Fruit fly (Drosophila melanogaster): ENCODE data around the gene Roc1a.

Roc1a gene

DNA sequence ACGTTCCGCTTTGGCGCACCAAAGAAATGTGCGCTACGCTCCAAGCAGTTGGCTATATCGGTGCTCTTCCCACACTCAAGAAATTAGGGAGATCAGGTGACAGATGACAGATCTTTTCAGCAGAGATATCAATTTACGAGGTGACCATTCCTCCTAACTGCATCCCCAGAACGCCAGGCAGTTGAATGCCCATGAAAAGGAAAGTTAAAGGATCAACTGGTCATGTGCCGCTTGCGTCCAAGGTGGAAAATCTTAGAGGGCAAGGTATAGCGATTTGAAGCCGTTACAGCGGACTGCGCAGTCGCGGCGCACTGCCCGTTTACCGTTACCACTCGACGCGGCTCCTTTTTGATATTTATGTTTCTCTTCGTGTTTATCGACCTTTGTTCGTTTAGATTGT is 28.5 kb upstream of the Roc1a start (continued):
- TF ChIP-seq Ets65A (GFP tag) (peak; percentile 87), CG16779 (GFP tag; IDR thresholded peaks at IDR 0.05) (no peak), CG12659 (GFP tag; optimal IDR thresholded peaks at IDR 0.05) (peak; percentile 3), usp (GFP tag; optimal IDR thresholded peaks at IDR 0.05) (no peak), sc (optimal IDR thresholded peaks at IDR 0.05) (no peak), sc (GFP tag; optimal IDR thresholded peaks at IDR 0.05) (no peak), knrl (GFP tag; IDR thresholded peaks at IDR 0.05; ENCODE audit: partially characterized antibody) (no peak), CG3281 (GFP tag; optimal IDR thresholded peaks at IDR 0.05) (no peak), CG7839 (tag; optimal IDR thresholded peaks at IDR 0.05) (peak; percentile 26), Xrp1 (GFP tag; IDR thresholded peaks at IDR 0.05) (no peak), CG10431 (GFP tag; optimal IDR thresholded peaks at IDR 0.05) (no peak), CG14667 (GFP tag; IDR thresholded peaks at IDR 0.05) (no peak), H15 (GFP tag; IDR thresholded peaks at IDR 0.05) (no peak), CG13775 (GFP tag; optimal IDR thresholded peaks at IDR 0.05) (peak; percentile 22), CG30020 (tag; optimal IDR thresholded peaks at IDR 0.05) (no peak), stc (GFP tag; IDR thresholded peaks at IDR 0.05) (no peak), ems (GFP tag; optimal IDR thresholded peaks at IDR 0.05) (no peak), run (tag; optimal IDR thresholded peaks at IDR 0.05) (no peak), CG7271 (tag; optimal IDR thresholded peaks at IDR 0.05) (no peak), CG10543 (GFP tag; optimal IDR thresholded peaks at IDR 0.05) (no peak), fd96Cb (tag; optimal IDR thresholded peaks at IDR 0.05) (no peak)

DNA sequence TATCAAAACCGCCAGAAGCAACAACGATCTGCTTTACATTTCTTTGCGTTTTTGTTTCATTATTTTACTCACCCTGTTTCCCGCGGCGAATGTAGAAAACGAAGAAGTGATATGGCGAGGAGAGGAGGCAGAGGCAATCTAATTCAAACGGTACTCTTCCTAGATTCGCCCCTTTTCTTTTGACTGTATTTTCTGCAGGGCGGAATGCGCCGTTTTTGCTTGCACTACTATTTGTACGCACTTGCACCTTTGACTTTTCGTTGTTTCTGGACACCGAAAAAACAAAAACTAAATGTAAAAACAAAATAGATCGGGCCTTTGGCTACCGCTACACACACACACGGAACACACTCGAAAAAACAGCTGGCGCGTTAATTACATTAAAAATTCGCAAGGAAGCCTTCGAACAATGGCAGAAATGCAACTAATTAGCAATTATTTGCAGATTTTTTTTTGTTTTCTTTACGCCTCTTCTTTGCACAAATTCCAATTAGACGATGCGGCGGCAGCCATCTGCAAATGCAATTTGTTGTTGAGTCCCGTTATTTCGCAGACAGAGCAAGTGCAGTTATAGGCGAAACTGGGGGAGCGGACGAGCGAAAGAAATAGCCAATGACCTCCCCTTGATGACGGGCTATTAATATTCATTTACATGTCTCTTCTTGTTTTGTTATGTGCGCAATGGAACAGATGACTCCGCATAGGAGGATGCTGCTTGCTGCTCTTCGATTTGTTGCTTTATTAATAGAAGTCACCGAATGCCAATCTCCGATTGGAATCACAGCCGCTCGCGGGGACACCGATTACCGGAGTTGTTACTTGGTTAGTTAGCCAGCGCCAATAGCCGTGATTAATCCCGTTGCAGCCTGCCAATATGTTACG is 27.6 kb upstream of the Roc1a start:
- peak; percentile 47 for TF ChIP-seq zf30C (GFP tag; optimal IDR thresholded peaks at IDR 0.05)
- no peak for TF ChIP-seq CG18764 (GFP tag; optimal IDR thresholded peaks at IDR 0.05)
- no peak for TF ChIP-seq tin (GFP tag; optimal IDR thresholded peaks at IDR 0.05)
- 0 out of 2 replicates have a peak, but pooled peaks have one; percentile 22 for TF ChIP-seq chm (GFP tag; IDR thresholded peaks at IDR 0.05)
- no peak for TF ChIP-seq hb (GFP tag; IDR thresholded peaks at IDR 0.05; ENCODE audit: partially characterized antibody)
- TF ChIP-seq CG3995 (GFP tag; optimal IDR thresholded peaks at IDR 0.05) = peak; percentile 74
- no peak for TF ChIP-seq Spps (tag; optimal IDR thresholded peaks at IDR 0.05)
- TF ChIP-seq CG15479 (GFP tag; optimal IDR thresholded peaks at IDR 0.05) = peak; percentile 44
- TF ChIP-seq CG13287 (GFP tag; IDR thresholded peaks at IDR 0.05; ENCODE audit: partially characterized antibody) = no peak
- no peak for TF ChIP-seq oc (tag; optimal IDR thresholded peaks at IDR 0.05)
- no peak for TF ChIP-seq CG43689 (GFP tag; IDR thresholded peaks at IDR 0.05)
- TF ChIP-seq insv (GFP tag; optimal IDR thresholded peaks at IDR 0.05) = peak; percentile 34 to 84
- no peak for TF ChIP-seq Antp (GFP tag; optimal IDR thresholded peaks at IDR 0.05)
- no peak for TF ChIP-seq CG8359 (GFP tag; optimal IDR thresholded peaks at IDR 0.05; ENCODE audit: borderline replicate concordance)
- peak; percentile 5 for TF ChIP-seq Med (GFP tag)
- TF ChIP-seq ac (GFP tag; optimal IDR thresholded peaks at IDR 0.05) = no peak
- no peak for TF ChIP-seq jigr1 (GFP tag; IDR thresholded peaks at IDR 0.05)
- no peak for TF ChIP-seq slp2 (GFP tag; optimal IDR thresholded peaks at IDR 0.05)
- no peak for TF ChIP-seq fru (optimal IDR thresholded peaks at IDR 0.05)
